Worm (Caenorhabditis elegans) whole organism, L4 larva: ENCODE data around the gene ins-21.

Experiments used
- D1046.2 ChIP-seq: fragments of 200-800 bp; sonication (Bioruptor generic); IDR thresholded peaks from 2 replicates; pipeline ENCODE4 v1.3.6; 2022; ENCODE audit warnings: missing genetic modification characterization, missing compliant biosample characterization
- F26F4.8 ChIP-seq: fragments of 200-800 bp; sonication (Bioruptor generic); conservative IDR thresholded peaks from 2 replicates; pipeline ENCODE4 v1.3.6; 2022; ENCODE audit warnings: missing genetic modification characterization, missing compliant biosample characterization
- Y48G9A.11 ChIP-seq: fragments of 200-800 bp; sonication (Bioruptor generic); IDR thresholded peaks from 2 replicates; pipeline ENCODE4 v1.3.6; 2022; ENCODE audit warnings: missing genetic modification reagents, missing genetic modification characterization, missing compliant biosample characterization
- aha-1 ChIP-seq: fragments of 150-350 bp; peaks from one replicate; lab custom pipeline; 2014; ENCODE audit warnings: missing biosample characterization, missing genetic modification characterization
- ama-1 ChIP-seq: fragments of 150-350 bp; optimal IDR thresholded peaks from 2 replicates; lab custom pipeline; 2014; ENCODE audit warnings: inconsistent platforms, mixed read lengths
- arid-1 ChIP-seq: fragments of 200-800 bp; sonication (Bioruptor generic); conservative IDR thresholded peaks from 2 replicates; pipeline ENCODE4 v1.3.6; 2022; ENCODE audit warnings: missing genetic modification reagents, missing genetic modification characterization, missing compliant biosample characterization
- daf-12 ChIP-seq: fragments of 150-350 bp; optimal IDR thresholded peaks from 2 replicates; lab custom pipeline; 2014; ENCODE audit warnings: missing biosample characterization, missing genetic modification reagents, missing genetic modification characterization
- egl-27 ChIP-seq: sonication (generic microtip); optimal IDR thresholded peaks from 3 replicates; lab custom pipeline; 2017; ENCODE audit warnings: missing biosample characterization, missing genetic modification reagents, missing genetic modification characterization
- fkh-10 ChIP-seq: fragments of 150-350 bp; optimal IDR thresholded peaks from 2 replicates; lab custom pipeline; 2014; ENCODE audit warnings: missing biosample characterization, missing genetic modification reagents, missing genetic modification characterization
- gei-8 ChIP-seq: fragments of 200-800 bp; sonication (Bioruptor generic); optimal IDR thresholded peaks from 2 replicates; lab custom pipeline; 2018; ENCODE audit warnings: mild to moderate bottlenecking, missing genetic modification characterization, missing compliant biosample characterization
- hlh-11 ChIP-seq: fragments of 200-800 bp; sonication (Bioruptor generic); optimal IDR thresholded peaks from 2 replicates; lab custom pipeline; 2018; ENCODE audit warnings: mild to moderate bottlenecking, missing genetic modification characterization, missing compliant biosample characterization
- hmg-1.1 ChIP-seq: fragments of 200-800 bp; sonication (Bioruptor generic); IDR thresholded peaks from 2 replicates; pipeline ENCODE4 v1.3.6; 2022; ENCODE audit warnings: missing genetic modification reagents, missing genetic modification characterization, missing compliant biosample characterization
- lim-7 ChIP-seq: fragments of 200-800 bp; sonication (Bioruptor generic); IDR thresholded peaks from 2 replicates; pipeline ENCODE4 v1.3.6; 2022; ENCODE audit warnings: missing genetic modification characterization, missing compliant biosample characterization
- lin-29 ChIP-seq: fragments of 200-800 bp; sonication (Bioruptor generic); IDR thresholded peaks from 2 replicates; pipeline ENCODE4 v1.3.6; 2022; ENCODE audit warnings: missing genetic modification reagents, missing genetic modification characterization, missing compliant biosample characterization
- lin-38 ChIP-seq: fragments of 200-800 bp; sonication (Bioruptor generic); IDR thresholded peaks from 2 replicates; pipeline ENCODE4 v1.3.6; 2022; ENCODE audit warnings: missing genetic modification reagents, missing genetic modification characterization, missing compliant biosample characterization
- lsy-2 ChIP-seq, 2 experiments: fragments of 150-350 bp in 1 of 2; sonication (generic microtip) in 1 of 2; optimal IDR thresholded peaks; 2 replicates each; lab custom pipeline; 2014 to 2017; ENCODE audit warnings: missing biosample characterization in 2 of 2, missing genetic modification characterization in 2 of 2
- madf-9 ChIP-seq: fragments of 200-800 bp; sonication (Bioruptor generic); conservative IDR thresholded peaks from 2 replicates; pipeline ENCODE4 v1.3.6; 2022; ENCODE audit warnings: missing genetic modification reagents, missing genetic modification characterization, missing compliant biosample characterization
- mdt-29 ChIP-seq: fragments of 200-800 bp; sonication (Bioruptor generic); IDR thresholded peaks from 2 replicates; pipeline ENCODE4 v1.3.6; 2022; ENCODE audit warnings: missing genetic modification reagents, missing genetic modification characterization, missing compliant biosample characterization
- mes-2 ChIP-seq: sonication (generic microtip); optimal IDR thresholded peaks from 2 replicates; lab custom pipeline; 2016; ENCODE audit warnings: missing genotype, mild to moderate bottlenecking, missing genetic modification characterization, missing compliant biosample characterization; ENCODE audit not compliant: poor library complexity, severe bottlenecking
- mxl-2 ChIP-seq: fragments of 200-800 bp; sonication (Bioruptor generic); conservative IDR thresholded peaks from 2 replicates; pipeline ENCODE4 v1.3.6; 2022; ENCODE audit warnings: missing genetic modification reagents, missing genetic modification characterization, missing compliant biosample characterization
- mxl-3 ChIP-seq: fragments of 200-800 bp; sonication (Bioruptor generic); optimal IDR thresholded peaks from 2 replicates; lab custom pipeline; 2018; ENCODE audit warnings: mild to moderate bottlenecking, missing genetic modification characterization, missing compliant biosample characterization
- nhr-10 ChIP-seq: fragments of 150-350 bp; optimal IDR thresholded peaks from 2 replicates; lab custom pipeline; 2014; ENCODE audit warnings: missing biosample characterization, missing genetic modification characterization
- nhr-41 ChIP-seq: fragments of 200-800 bp; sonication (Bioruptor generic); IDR thresholded peaks from 2 replicates; pipeline ENCODE4 v1.3.6; 2022; ENCODE audit warnings: missing genetic modification reagents, missing genetic modification characterization, missing compliant biosample characterization
- nhr-6 ChIP-seq: fragments of 150-350 bp; optimal IDR thresholded peaks from 2 replicates; lab custom pipeline; 2014; ENCODE audit warnings: missing biosample characterization, missing genetic modification characterization
- nhr-76 ChIP-seq: fragments of 150-350 bp; optimal IDR thresholded peaks from 2 replicates; lab custom pipeline; 2014; ENCODE audit warnings: missing biosample characterization, missing genetic modification characterization
- pha-4 ChIP-seq, 2 experiments: fragments of 150-350 bp in 1 of 2; fragments of 200-800 bp in 1 of 2; sonication (Bioruptor generic) in 1 of 2; IDR thresholded peaks in 1 of 2; optimal IDR thresholded peaks in 1 of 2; 2 replicates each; pipeline versions ENCODE4 v1.3.6 to Lab custom; 2014 to 2022; ENCODE audit warnings: missing genetic modification characterization in 2 of 2, missing genetic modification reagents in 2 of 2, missing biosample characterization in 1 of 2, missing compliant biosample characterization in 1 of 2
- php-3 ChIP-seq: fragments of 200-800 bp; sonication (Bioruptor generic); IDR thresholded peaks from 2 replicates; pipeline ENCODE4 v1.3.6; 2022; ENCODE audit warnings: missing genetic modification reagents, missing genetic modification characterization, missing compliant biosample characterization
- unc-62 ChIP-seq, 3 experiments: fragments of 150-350 bp in 1 of 3; sonication (generic microtip); optimal IDR thresholded peaks in 2 of 3; peaks in 1 of 3; 1 replicate in 1 of 3; 2 replicates in 2 of 3; lab custom pipeline; 2014 to 2017; ENCODE audit warnings: missing biosample characterization in 3 of 3, missing genetic modification characterization in 3 of 3, missing genetic modification reagents in 3 of 3, missing genotype in 1 of 3

The ins-21 gene

DNA sequence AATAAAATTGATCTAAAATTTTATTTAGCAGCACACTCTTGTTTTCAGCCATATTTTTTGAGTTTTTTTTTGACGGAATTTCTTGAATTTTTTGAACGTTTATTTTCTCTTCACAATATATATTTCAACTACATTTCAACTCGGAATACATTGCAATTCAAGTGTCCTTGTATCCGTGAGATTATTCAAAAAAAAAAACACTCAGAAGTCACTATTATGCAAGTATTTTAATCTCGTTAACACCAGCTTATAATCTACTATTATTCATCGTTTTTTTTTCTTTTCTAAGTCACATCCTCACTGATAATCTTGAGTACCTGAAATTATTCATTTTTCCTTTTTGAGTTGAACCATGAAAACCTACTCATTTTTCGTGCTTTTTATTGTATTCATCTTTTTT is at the start of gene ins-21:
TSS of gene ins-21 (plus strand) at position 301 of the 400 bp plus-strand sequence.
- no peak for TF ChIP-seq egl-27 (tag; lab: Kevin White, UChicago)

DNA sequence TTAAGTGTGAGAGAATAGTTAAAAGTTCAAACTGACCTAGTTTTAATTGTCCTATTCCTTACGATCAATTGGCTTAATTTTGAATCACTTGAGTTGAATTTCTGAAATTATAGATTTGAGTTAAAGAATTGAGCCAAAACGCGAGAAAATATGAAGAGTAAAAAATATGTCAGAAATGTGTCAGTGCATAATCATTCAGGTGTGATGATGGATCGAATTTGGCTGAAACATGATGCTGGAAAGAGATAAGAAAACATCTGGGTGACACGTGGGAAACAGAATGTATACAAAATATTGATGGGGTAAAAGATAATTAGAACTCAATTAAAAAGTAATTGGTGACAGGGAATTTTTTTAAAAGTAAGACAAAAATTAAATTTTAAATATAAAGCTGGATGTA is 49.8 kb upstream of the ins-21 start, which contains the start of gene R10E12.2:
TSS of gene R10E12.2 (minus strand) at position 101 of the 400 bp plus-strand sequence.
- no peak for TF ChIP-seq nhr-10 (tag; lab: Kevin White, UChicago)
- TF ChIP-seq mxl-2 (GFP tag; lab: Robert Waterston, UW), result no peak
- TF ChIP-seq, all 104 proteins: peak for 0

DNA sequence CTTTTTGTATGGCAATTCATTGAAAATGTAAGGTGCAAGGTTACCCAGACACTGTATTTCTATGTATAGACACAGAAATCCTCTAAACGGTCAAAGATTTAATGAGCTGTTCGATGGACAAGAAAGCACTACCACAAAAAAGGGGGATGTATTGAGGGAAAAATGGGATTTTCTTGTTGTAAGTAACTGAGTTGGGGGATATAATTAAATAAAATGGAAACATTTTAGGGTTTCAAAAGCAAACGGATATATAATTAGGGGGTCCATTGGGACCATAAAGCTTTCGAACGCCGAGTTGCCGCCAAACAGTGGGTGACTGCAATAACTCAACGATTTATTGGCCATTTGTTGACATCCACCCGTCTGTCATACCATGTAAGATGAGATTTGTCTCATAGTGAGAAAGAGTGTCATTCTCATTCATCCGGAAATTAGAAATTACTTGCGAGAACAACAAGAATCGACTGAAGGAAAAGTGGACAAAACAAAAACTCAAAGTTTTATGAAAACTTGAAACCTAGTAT is 41.4 kb upstream of the ins-21 start:
- TF ChIP-seq unc-62 (GFP tag; optimal IDR thresholded peaks at IDR 0.05 in 1 of 2; lab: Kevin White, UChicago) (peak in 1 of 2 experiments; percentile 58), unc-62 (tag; optimal IDR thresholded peaks at IDR 0.05; lab: Kevin White, UChicago) (no peak), mdt-29 (no peak), aha-1 (peak; percentile 66), lin-38 (GFP tag; lab: Robert Waterston, UW) (no peak), lim-7 (no peak), egl-27 (tag; lab: Kevin White, UChicago) (no peak), madf-9 (GFP tag; lab: Robert Waterston, UW) (no peak)

DNA sequence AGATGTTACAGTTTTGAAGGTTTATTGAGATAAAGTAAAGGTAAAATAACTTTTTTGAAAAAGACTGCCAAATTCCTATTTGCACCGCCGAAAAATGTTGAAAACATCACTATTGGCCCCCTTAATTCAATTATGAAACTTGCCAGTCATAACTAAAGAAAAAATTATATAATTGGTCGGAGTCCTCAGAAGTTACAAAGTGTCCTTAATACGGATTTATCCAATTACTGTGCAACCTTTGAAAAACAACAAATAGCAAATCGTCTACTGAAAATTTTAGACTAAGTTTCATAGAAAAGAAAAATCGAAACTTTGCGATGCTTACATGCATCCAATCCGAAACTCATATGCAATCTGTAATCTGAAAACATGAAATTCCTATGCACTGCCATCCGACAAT is 38.9 kb upstream of the ins-21 start:
- TF ChIP-seq gei-8 (GFP tag; lab: Kevin White, UChicago), result no peak
- peak; percentile 65 for TF ChIP-seq aha-1

DNA sequence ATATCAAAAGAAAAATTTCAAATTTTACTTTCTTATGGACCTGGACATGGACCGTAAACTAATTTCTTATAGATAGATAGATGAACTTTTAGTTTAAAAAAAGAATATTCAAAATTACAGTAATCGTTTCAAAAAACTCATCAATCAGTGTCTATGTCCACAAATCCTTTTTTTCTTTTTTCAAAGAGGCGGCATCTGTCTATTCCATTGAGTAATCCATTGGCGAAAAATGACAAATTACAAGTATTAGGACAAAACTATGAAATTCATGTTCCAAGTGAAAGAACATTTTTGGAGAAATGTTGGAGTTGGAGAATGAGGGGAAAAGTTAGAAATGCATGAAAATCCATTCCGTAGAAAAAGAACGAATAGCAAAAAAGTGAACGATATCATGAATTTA is 38.0 kb upstream of the ins-21 start:
- TF ChIP-seq mxl-3 (no peak), mes-2 (tag; lab: Kevin White, UChicago) (no peak), pha-4 (GFP tag; IDR thresholded peaks at IDR 0.05; lab: Robert Waterston, UW) (no peak), pha-4 (tag; optimal IDR thresholded peaks at IDR 0.05; lab: Kevin White, UChicago) (no peak), php-3 (GFP tag; lab: Robert Waterston, UW) (no peak), F26F4.8 (GFP tag; lab: Robert Waterston, UW) (no peak), fkh-10 (GFP tag; lab: Kevin White, UChicago) (no peak), mxl-2 (GFP tag; lab: Robert Waterston, UW) (no peak), Y48G9A.11 (GFP tag; lab: Robert Waterston, UW) (no peak), arid-1 (no peak), lin-29 (GFP tag; lab: Robert Waterston, UW) (no peak), nhr-76 (tag; lab: Kevin White, UChicago) (no peak), lsy-2 (tag; optimal IDR thresholded peaks at IDR 0.05; lab: Kevin White, UChicago) (no peak), ama-1 (lab: Kevin White, UChicago) (no peak), nhr-6 (tag; lab: Kevin White, UChicago) (no peak), hlh-11 (tag; lab: Kevin White, UChicago) (no peak), hmg-1.1 (no peak), nhr-41 (GFP tag; lab: Robert Waterston, UW) (no peak), D1046.2 (GFP tag; lab: Robert Waterston, UW) (no peak)

DNA sequence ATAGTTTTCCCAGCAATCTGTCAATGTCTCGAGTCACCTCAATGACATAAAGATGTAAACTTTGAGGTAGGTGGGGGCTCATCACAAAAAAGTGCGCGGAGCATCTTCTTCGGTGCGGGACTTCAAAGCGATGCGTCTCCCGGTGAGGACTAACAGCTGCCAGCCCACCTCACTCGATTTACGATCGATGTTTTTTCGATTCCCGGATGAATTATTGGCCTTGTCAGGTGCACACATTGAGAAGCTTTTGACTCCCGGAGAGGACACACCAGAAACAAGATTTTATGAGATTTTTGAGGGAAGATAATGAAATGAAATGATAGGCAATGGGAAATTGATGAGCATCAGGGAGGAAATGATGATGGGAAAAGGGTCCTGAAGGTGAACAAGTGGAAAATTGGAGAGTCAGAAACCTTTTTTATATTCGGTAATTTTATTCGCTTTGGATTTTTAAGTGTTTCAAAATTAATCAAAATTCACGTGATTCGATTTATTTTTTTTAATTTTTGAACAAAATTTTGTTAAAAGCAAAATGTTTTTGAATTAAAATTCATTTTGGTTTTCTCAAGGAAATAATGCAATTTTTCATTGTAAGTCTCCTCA is 36.6 kb upstream of the ins-21 start, which contains the start of gene C05B5.12:
TSS of gene C05B5.12 (plus strand) at position 553 of the 603 bp plus-strand sequence.
- TF ChIP-seq lim-7, result no peak
- peak; percentile 61 for TF ChIP-seq aha-1
- TF ChIP-seq daf-12 (tag; lab: Kevin White, UChicago), result no peak
